Fruit fly (Drosophila melanogaster) whole organism, prepupa: ENCODE data around the gene CG34367.

Source experiments
- Blimp-1 ChIP-seq: fragments of 200-800 bp; sonication (Bioruptor generic); optimal IDR thresholded peaks from 3 replicates; lab custom pipeline; 2017; ENCODE audit warnings: missing biosample characterization, missing genetic modification characterization, mild to moderate bottlenecking, moderate library complexity, missing genetic modification reagents
- CG10631 ChIP-seq: fragments of 200-800 bp; sonication (Bioruptor generic); optimal IDR thresholded peaks from 2 replicates; lab custom pipeline; 2016; ENCODE audit warnings: missing biosample characterization, missing genetic modification characterization
- CG10669 ChIP-seq: fragments of 200-800 bp; sonication (Bioruptor generic); optimal IDR thresholded peaks from 3 replicates; lab custom pipeline; 2018; ENCODE audit warnings: missing biosample characterization, mild to moderate bottlenecking, missing genetic modification characterization, moderate library complexity
- CG11762 ChIP-seq: fragments of 200-800 bp; sonication (Bioruptor generic); optimal IDR thresholded peaks from 3 replicates; lab custom pipeline; 2016; ENCODE audit warnings: missing biosample characterization, missing genetic modification characterization; ENCODE audit not compliant: insufficient read depth
- CG11902 ChIP-seq: fragments of 200-800 bp; sonication (Bioruptor generic); optimal IDR thresholded peaks from 3 replicates; lab custom pipeline; 2016; ENCODE audit warnings: missing biosample characterization, missing genetic modification characterization
- CG15336 ChIP-seq: fragments of 200-800 bp; sonication (Bioruptor generic); IDR thresholded peaks from 2 replicates; pipeline ENCODE4 v1.3.6; 2022; ENCODE audit warnings: missing biosample characterization, missing genetic modification characterization
- CG16779 ChIP-seq: fragments of 200-800 bp; sonication (Bioruptor generic); optimal IDR thresholded peaks from 3 replicates; lab custom pipeline; 2017; ENCODE audit warnings: missing biosample characterization, mild to moderate bottlenecking, missing genetic modification characterization
- CG3032 ChIP-seq: fragments of 200-800 bp; optimal IDR thresholded peaks from 2 replicates; lab custom pipeline; 2019; ENCODE audit warnings: missing biosample characterization, mild to moderate bottlenecking, missing genetic modification characterization, moderate library complexity
- CG32006 ChIP-seq: fragments of 200-800 bp; sonication (Bioruptor generic); optimal IDR thresholded peaks from 3 replicates; lab custom pipeline; 2017; ENCODE audit warnings: missing biosample characterization, mild to moderate bottlenecking, missing genetic modification characterization
- CG34406 ChIP-seq: fragments of 200-800 bp; sonication (Bioruptor generic); optimal IDR thresholded peaks from 3 replicates; lab custom pipeline; 2016; ENCODE audit warnings: missing biosample characterization, missing genetic modification characterization
- CG3919 ChIP-seq: fragments of 200-800 bp; sonication (Bioruptor generic); optimal IDR thresholded peaks from 3 replicates; lab custom pipeline; 2016; ENCODE audit warnings: missing biosample characterization, missing genetic modification characterization
- CG6163 ChIP-seq: fragments of 200-800 bp; sonication (Bioruptor generic); IDR thresholded peaks from 3 replicates; pipeline ENCODE4 v1.3.6; 2022; ENCODE audit warnings: missing biosample characterization, missing genetic modification characterization
- CG6276 ChIP-seq: fragments of 200-800 bp; sonication (Bioruptor generic); optimal IDR thresholded peaks from 2 replicates; lab custom pipeline; 2017; ENCODE audit warnings: missing biosample characterization, mild to moderate bottlenecking, missing genetic modification characterization
- CG6792 ChIP-seq: fragments of 200-800 bp; sonication (Bioruptor generic); optimal IDR thresholded peaks from 3 replicates; lab custom pipeline; 2016; ENCODE audit warnings: missing biosample characterization, missing genetic modification characterization
- CG6854 ChIP-seq: fragments of 200-800 bp; sonication (Bioruptor generic); optimal IDR thresholded peaks from 2 replicates; lab custom pipeline; 2017; ENCODE audit warnings: missing biosample characterization, mild to moderate bottlenecking, missing genetic modification characterization
- CG7368 ChIP-seq: fragments of 200-800 bp; sonication (Bioruptor generic); optimal IDR thresholded peaks from 3 replicates; lab custom pipeline; 2016; ENCODE audit warnings: missing biosample characterization, missing genetic modification characterization
- CG8319 ChIP-seq: fragments of 200-800 bp; sonication (Bioruptor generic); optimal IDR thresholded peaks from 3 replicates; lab custom pipeline; 2016; ENCODE audit warnings: missing biosample characterization, missing genetic modification characterization
- CG8632 ChIP-seq: fragments of 200-800 bp; sonication (Bioruptor generic); optimal IDR thresholded peaks from 3 replicates; lab custom pipeline; 2016; ENCODE audit warnings: missing biosample characterization, missing genetic modification characterization
- Eip75B ChIP-seq: fragments of 200-800 bp; sonication (Bioruptor generic); optimal IDR thresholded peaks from 3 replicates; lab custom pipeline; 2016; ENCODE audit warnings: missing biosample characterization, missing genetic modification characterization
- Eip78C ChIP-seq: fragments of 200-800 bp; sonication (Bioruptor generic); peaks from one replicate; lab custom pipeline; 2016; ENCODE audit warnings: missing biosample characterization, missing genetic modification characterization
- Eip93F ChIP-seq: fragments of 200-800 bp; sonication (Bioruptor generic); optimal IDR thresholded peaks from 2 replicates; lab custom pipeline; 2016; ENCODE audit warnings: missing biosample characterization, mild to moderate bottlenecking, missing genetic modification characterization
- Ets21C ChIP-seq: fragments of 200-800 bp; sonication (Bioruptor generic); optimal IDR thresholded peaks from 3 replicates; lab custom pipeline; 2016; ENCODE audit warnings: missing biosample characterization, missing genetic modification characterization
- Ets96B ChIP-seq: fragments of 200-800 bp; optimal IDR thresholded peaks from 2 replicates; lab custom pipeline; 2019; ENCODE audit warnings: missing biosample characterization, mild to moderate bottlenecking, missing genetic modification characterization, moderate library complexity
- Gug ChIP-seq: fragments of 200-800 bp; sonication (Bioruptor generic); IDR thresholded peaks from 2 replicates; pipeline ENCODE4 v1.3.6; 2022; ENCODE audit warnings: missing biosample characterization, missing genetic modification characterization
- Hr38 ChIP-seq: sonication (Bioruptor generic); optimal IDR thresholded peaks from 2 replicates; lab custom pipeline; 2016; ENCODE audit warnings: missing biosample characterization, missing genetic modification characterization
- Hr39 ChIP-seq: fragments of 200-800 bp; sonication (Bioruptor generic); optimal IDR thresholded peaks from 2 replicates; lab custom pipeline; 2016; ENCODE audit warnings: missing biosample characterization, missing genetic modification characterization
- Hr4 ChIP-seq: fragments of 200-800 bp; sonication (Bioruptor generic); optimal IDR thresholded peaks from 3 replicates; lab custom pipeline; 2016; ENCODE audit warnings: missing biosample characterization, missing genetic modification characterization
- Met ChIP-seq: fragments of 200-800 bp; sonication (Bioruptor generic); optimal IDR thresholded peaks from 3 replicates; lab custom pipeline; 2016; ENCODE audit warnings: missing biosample characterization, missing genetic modification characterization
- OdsH ChIP-seq: fragments of 200-800 bp; sonication (Bioruptor generic); optimal IDR thresholded peaks from 3 replicates; lab custom pipeline; 2016; ENCODE audit warnings: missing biosample characterization, missing genetic modification characterization
- Smox ChIP-seq: fragments of 200-800 bp; sonication (Bioruptor generic); optimal IDR thresholded peaks from 3 replicates; lab custom pipeline; 2016; ENCODE audit warnings: missing biosample characterization, missing genetic modification characterization
- Sox102F ChIP-seq: fragments of 200-800 bp; sonication (Bioruptor generic); optimal IDR thresholded peaks from 2 replicates; lab custom pipeline; 2016; ENCODE audit warnings: missing biosample characterization, mild to moderate bottlenecking, missing genetic modification characterization
- Sox14 ChIP-seq: fragments of 200-800 bp; sonication (Bioruptor generic); optimal IDR thresholded peaks from 3 replicates; lab custom pipeline; 2016; ENCODE audit warnings: missing biosample characterization, missing genetic modification characterization
- acj6 ChIP-seq: fragments of 200-800 bp; sonication (Bioruptor generic); optimal IDR thresholded peaks from 3 replicates; lab custom pipeline; 2016; ENCODE audit warnings: missing biosample characterization, missing genetic modification characterization
- cyc ChIP-seq: fragments of 200-800 bp; sonication (Bioruptor generic); optimal IDR thresholded peaks from 3 replicates; lab custom pipeline; 2016; ENCODE audit warnings: missing biosample characterization, missing genetic modification characterization
- dsx ChIP-seq: fragments of 200-800 bp; optimal IDR thresholded peaks from 3 replicates; lab custom pipeline; 2019; ENCODE audit warnings: missing biosample characterization, mild to moderate bottlenecking, missing genetic modification characterization, moderate library complexity; ENCODE audit not compliant: poor library complexity, severe bottlenecking
- eg ChIP-seq: fragments of 200-800 bp; sonication (Bioruptor generic); IDR thresholded peaks from 3 replicates; pipeline ENCODE4 v1.3.6; 2022; ENCODE audit warnings: missing biosample characterization, missing genetic modification characterization
- fd59A ChIP-seq: fragments of 200-800 bp; sonication (Bioruptor generic); optimal IDR thresholded peaks from 2 replicates; lab custom pipeline; 2017; ENCODE audit warnings: missing biosample characterization, mild to moderate bottlenecking, missing genetic modification characterization, missing genetic modification reagents
- fd85E ChIP-seq: fragments of 200-800 bp; sonication (Bioruptor generic); optimal IDR thresholded peaks from 3 replicates; lab custom pipeline; 2016; ENCODE audit warnings: missing biosample characterization, missing genetic modification characterization
- fkh ChIP-seq: fragments of 200-800 bp; sonication (Bioruptor generic); optimal IDR thresholded peaks from 3 replicates; lab custom pipeline; 2017; ENCODE audit warnings: missing biosample characterization, mild to moderate bottlenecking, missing genetic modification characterization, moderate library complexity
- net ChIP-seq: fragments of 200-800 bp; sonication (Bioruptor generic); optimal IDR thresholded peaks from 3 replicates; lab custom pipeline; 2016; ENCODE audit warnings: missing biosample characterization, missing genetic modification characterization
- pdm3 ChIP-seq: fragments of 200-800 bp; sonication (Bioruptor generic); optimal IDR thresholded peaks from 3 replicates; lab custom pipeline; 2016; ENCODE audit warnings: missing biosample characterization, missing genetic modification characterization
- salr ChIP-seq, 2 experiments: fragments of 200-800 bp; sonication (Bioruptor generic); optimal IDR thresholded peaks; 3 replicates each; lab custom pipeline; 2016 to 2018; ENCODE audit warnings: missing biosample characterization in 2 of 2, missing genetic modification characterization in 2 of 2, mild to moderate bottlenecking in 1 of 2
- spab ChIP-seq: fragments of 200-800 bp; sonication (Bioruptor generic); optimal IDR thresholded peaks from 2 replicates; lab custom pipeline; 2017; ENCODE audit warnings: missing biosample characterization, mild to moderate bottlenecking, missing genetic modification characterization, missing genetic modification reagents
- ss ChIP-seq, 2 experiments: fragments of 200-800 bp; sonication (Bioruptor generic); optimal IDR thresholded peaks; 2 replicates in 1 of 2; 3 replicates in 1 of 2; lab custom pipeline; 2017 to 2018; ENCODE audit warnings: mild to moderate bottlenecking in 2 of 2, missing biosample characterization in 2 of 2, missing genetic modification characterization in 2 of 2, moderate library complexity in 1 of 2
- svp ChIP-seq: fragments of 200-800 bp; sonication (Bioruptor generic); peaks from one replicate; lab custom pipeline; 2016; ENCODE audit warnings: missing biosample characterization, missing genetic modification characterization
- topi ChIP-seq: fragments of 200-800 bp; sonication (Bioruptor generic); optimal IDR thresholded peaks from 3 replicates; lab custom pipeline; 2016; ENCODE audit warnings: missing biosample characterization, missing genetic modification characterization

CG34367 gene

DNA sequence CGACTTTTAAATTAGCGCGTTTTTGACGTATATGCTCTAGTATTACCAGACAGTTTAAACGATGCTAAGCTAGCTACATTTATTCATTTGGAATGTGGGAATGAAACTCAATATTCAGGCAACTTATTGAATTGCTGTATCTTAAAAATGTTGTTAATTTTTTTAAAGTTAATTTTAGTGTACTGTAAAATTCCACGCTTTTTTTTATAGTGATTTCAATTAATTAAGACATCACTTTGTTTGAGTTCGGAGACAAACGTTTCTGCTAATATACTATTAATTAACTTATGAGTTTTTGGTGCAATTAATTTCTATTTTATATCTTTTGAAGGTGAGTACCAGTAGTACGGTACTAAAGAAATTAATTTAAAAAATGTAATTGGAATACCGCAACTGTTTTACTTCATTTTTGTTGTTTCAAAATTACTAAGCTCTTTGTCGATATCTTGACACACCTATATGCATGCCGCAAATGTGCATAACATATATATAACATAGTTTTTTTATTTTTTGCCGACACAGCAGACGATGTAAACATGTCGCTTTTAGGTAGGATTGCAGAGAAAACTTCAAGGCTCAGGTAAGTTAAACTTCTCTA, 32.6 kb upstream of the CG34367 start, which contains the start of the genes Cdk1 and mRpS7 (continued):
- no peak for TF ChIP-seq Hr38 (GFP tag; lab: Kevin White, UChicago)
- peak; percentile 74 for TF ChIP-seq Sox14 (GFP tag; lab: Kevin White, UChicago)
- peak; percentile 53 for TF ChIP-seq CG6792 (GFP tag; lab: Kevin White, UChicago)
- TF ChIP-seq fkh (GFP tag; lab: Kevin White, UChicago): no peak
- no peak for TF ChIP-seq CG6276 (GFP tag; lab: Kevin White, UChicago)
- no peak for TF ChIP-seq CG32006 (GFP tag; lab: Kevin White, UChicago)
- TF ChIP-seq fd59A (GFP tag; lab: Kevin White, UChicago): no peak
- TF ChIP-seq CG7368: peak; percentile 22
- TF ChIP-seq cyc (GFP tag; lab: Kevin White, UChicago): peak; percentile 72
- no peak for TF ChIP-seq Eip93F (GFP tag; lab: Kevin White, UChicago)
- TF ChIP-seq eg: no peak; the same call in 1 of the 3 replicates
- TF ChIP-seq ss (GFP tag; optimal IDR thresholded peaks at IDR 0.05; lab: Kevin White, UChicago): peak in 1 of 2 experiments; percentile 68
- TF ChIP-seq CG3032 (tag; lab: Kevin White, UChicago): peak; percentile 71
- peak; percentile 59 for TF ChIP-seq Ets21C
- TF ChIP-seq pdm3: peak; percentile 78
- peak; percentile 72 for TF ChIP-seq CG10631

DNA sequence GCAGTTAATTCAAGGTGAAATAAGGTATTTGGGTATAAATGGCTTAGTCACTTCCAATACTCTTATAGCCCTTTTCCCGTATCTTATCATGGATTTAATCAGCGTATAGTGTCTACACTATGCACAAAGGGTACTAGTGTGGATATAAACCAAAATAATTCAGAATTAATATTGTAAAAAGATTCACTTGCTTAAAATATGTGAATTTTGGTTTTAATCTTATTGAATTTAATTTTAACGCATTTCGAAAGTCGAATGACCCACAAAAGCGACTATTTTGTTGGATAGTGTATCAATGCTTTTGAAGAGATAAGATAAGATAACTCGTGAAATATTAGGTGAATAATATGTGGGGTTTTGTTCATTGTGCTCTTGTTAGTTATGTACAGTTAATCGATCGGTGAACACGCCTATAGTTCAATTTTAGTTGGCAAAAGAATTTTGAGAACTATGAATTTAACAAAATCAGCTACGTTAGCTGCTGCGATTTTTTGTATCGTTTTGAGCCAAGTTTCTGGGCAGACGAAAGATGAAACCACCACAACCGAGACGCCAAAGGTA, 28.3 kb upstream of the CG34367 start, which contains the start of gene CG5096:
TSS of gene CG5096 (plus strand) at position 374 of the 561 bp plus-strand sequence.
- peak; percentile 69 for TF ChIP-seq CG8632
- peak; percentile 92 for TF ChIP-seq Eip78C
- no peak for TF ChIP-seq CG6163 (GFP tag; lab: Robert Waterston, UW)
- TF ChIP-seq CG6854 (GFP tag; lab: Kevin White, UChicago): no peak
- TF ChIP-seq CG7368: peak; percentile 51
- TF ChIP-seq ss (GFP tag; optimal IDR thresholded peaks at IDR 0.05; lab: Kevin White, UChicago): no peak
- peak; percentile 60 for TF ChIP-seq acj6 (GFP tag; lab: Kevin White, UChicago)
- peak; percentile 54 for TF ChIP-seq Hr4
- peak; percentile 69 for TF ChIP-seq CG6792 (GFP tag; lab: Kevin White, UChicago)
- no peak for TF ChIP-seq fd59A (GFP tag; lab: Kevin White, UChicago)
- no peak for TF ChIP-seq spab (GFP tag; lab: Kevin White, UChicago)
- TF ChIP-seq CG34406 (GFP tag; lab: Kevin White, UChicago): peak; percentile 73
- TF ChIP-seq Met: peak; percentile 80
- TF ChIP-seq eg: no peak
- peak; percentile 67 for TF ChIP-seq CG15336 (GFP tag; lab: Robert Waterston, UW)
- peak; percentile 81 for TF ChIP-seq Eip93F (GFP tag; lab: Kevin White, UChicago)
- peak; percentile 37 for TF ChIP-seq Ets21C
- TF ChIP-seq CG3032 (tag; lab: Kevin White, UChicago): peak; percentile 39
- TF ChIP-seq CG6276 (GFP tag; lab: Kevin White, UChicago): no peak
- TF ChIP-seq Sox102F: no peak
- TF ChIP-seq topi (GFP tag; lab: Kevin White, UChicago): peak; percentile 76
- peak; percentile 63 for TF ChIP-seq Sox14 (GFP tag; lab: Kevin White, UChicago)
- no peak for TF ChIP-seq CG32006 (GFP tag; lab: Kevin White, UChicago)
- TF ChIP-seq dsx (GFP tag; lab: Kevin White, UChicago): peak; percentile 29
- TF ChIP-seq Hr39 (GFP tag; lab: Kevin White, UChicago): no peak
- no peak; the same call in 1 of the 2 replicates for TF ChIP-seq Gug (GFP tag; lab: Robert Waterston, UW)
- TF ChIP-seq Ets96B (tag; lab: Kevin White, UChicago): peak; percentile 62
- peak; percentile 51 for TF ChIP-seq CG10669 (GFP tag; lab: Kevin White, UChicago)
- no peak for TF ChIP-seq Blimp-1 (GFP tag; lab: Kevin White, UChicago)
- no peak for TF ChIP-seq salr (GFP tag; optimal IDR thresholded peaks at IDR 0.05; lab: Kevin White, UChicago)
- no peak for TF ChIP-seq Smox (GFP tag; lab: Kevin White, UChicago)
- TF ChIP-seq CG11762 (GFP tag; lab: Kevin White, UChicago): peak; percentile 34
- peak; percentile 55 for TF ChIP-seq OdsH (GFP tag; lab: Kevin White, UChicago)
- peak; percentile 14 for TF ChIP-seq CG11902
- no peak for TF ChIP-seq CG3919 (GFP tag; lab: Kevin White, UChicago)
- no peak for TF ChIP-seq net (GFP tag; lab: Kevin White, UChicago)
- no peak for TF ChIP-seq CG16779 (tag; lab: Kevin White, UChicago)
- no peak for TF ChIP-seq svp (GFP tag; lab: Kevin White, UChicago)
- TF ChIP-seq fd85E (GFP tag; lab: Kevin White, UChicago): no peak
- TF ChIP-seq Eip75B (GFP tag; lab: Kevin White, UChicago): peak; percentile 72
- peak; percentile 43 for TF ChIP-seq CG10631
- peak; percentile 36 for TF ChIP-seq CG8319 (GFP tag; lab: Kevin White, UChicago)
- peak; percentile 33 for TF ChIP-seq fkh (GFP tag; lab: Kevin White, UChicago)
